Worm (Caenorhabditis elegans): ENCODE results near the gene C09G5.7.

C09G5.7 gene

DNA sequence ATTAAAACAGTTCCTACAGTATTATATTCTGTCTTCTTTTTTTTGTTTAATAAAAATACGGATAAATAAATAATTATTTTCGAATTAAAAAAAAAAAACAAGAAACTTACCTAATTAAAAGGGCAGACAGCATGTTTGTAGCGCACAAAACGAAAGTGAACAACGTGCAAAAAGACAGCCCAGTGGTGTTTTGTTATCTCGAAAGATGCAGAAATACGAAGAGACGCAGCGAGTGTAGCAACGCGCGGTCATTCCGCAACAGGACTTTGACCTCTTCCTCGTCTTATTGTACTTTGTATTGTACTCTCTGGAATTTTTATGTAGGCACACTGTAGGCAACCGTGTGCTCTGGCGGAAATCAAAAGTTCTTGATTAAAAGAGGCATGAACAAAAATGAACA, 21.0 kb upstream of the C09G5.7 start, which contains the start of gene gbh-1 (continued):
- TF ChIP-seq nhr-41 (GFP tag; IDR thresholded peaks at IDR 0.05): no peak
- peak; percentile 59 for TF ChIP-seq hlh-11 (tag; optimal IDR thresholded peaks at IDR 0.05)
- no peak for TF ChIP-seq daf-8 (GFP tag; IDR thresholded peaks at IDR 0.05)
- no peak for TF ChIP-seq zag-1 (tag; optimal IDR thresholded peaks at IDR 0.05)
- 0 out of 2 replicates have a peak, but pooled peaks have one; percentile 22 for TF ChIP-seq php-3 (GFP tag; IDR thresholded peaks at IDR 0.05)
- TF ChIP-seq zip-11 (GFP tag; IDR thresholded peaks at IDR 0.05): no peak
- TF ChIP-seq madf-9 (GFP tag; conservative IDR thresholded peaks at IDR 0.05): peak; percentile 73
- TF ChIP-seq zfp-2 (tag; optimal IDR thresholded peaks at IDR 0.05): no peak
- no peak for TF ChIP-seq set-16 (GFP tag; IDR thresholded peaks at IDR 0.05)
- no peak for TF ChIP-seq lin-13 (GFP tag; optimal IDR thresholded peaks at IDR 0.05)
- no peak for TF ChIP-seq arid-1 (GFP tag; conservative IDR thresholded peaks at IDR 0.05)
- no peak for TF ChIP-seq daf-19 (GFP tag; conservative IDR thresholded peaks at IDR 0.05)
- TF ChIP-seq nhr-28 (tag; optimal IDR thresholded peaks at IDR 0.05): peak; percentile 99
- TF ChIP-seq zip-2 (tag; optimal IDR thresholded peaks at IDR 0.05): no peak
- no peak for TF ChIP-seq daf-16 (GFP tag; optimal IDR thresholded peaks at IDR 0.05)
- peak; percentile 31 for TF ChIP-seq daf-16 (tag; optimal IDR thresholded peaks at IDR 0.05)
- TF ChIP-seq nhr-48 (tag; optimal IDR thresholded peaks at IDR 0.05): peak; percentile 32
- no peak for TF ChIP-seq snpc-1.2 (GFP tag; IDR thresholded peaks at IDR 0.05)
- TF ChIP-seq T20F7.1 (GFP tag; optimal IDR thresholded peaks at IDR 0.05): no peak
- TF ChIP-seq madf-5 (GFP tag; IDR thresholded peaks at IDR 0.05): no peak
- no peak for TF ChIP-seq lin-1 (GFP tag; IDR thresholded peaks at IDR 0.05)
- TF ChIP-seq unc-39 (tag; optimal IDR thresholded peaks at IDR 0.05): no peak
- no peak for TF ChIP-seq nhr-76 (tag; optimal IDR thresholded peaks at IDR 0.05)
- TF ChIP-seq nhr-77 (tag; optimal IDR thresholded peaks at IDR 0.05): no peak
- no peak for TF ChIP-seq nhr-25 (tag; optimal IDR thresholded peaks at IDR 0.05; ENCODE audit: borderline replicate concordance, insufficient read depth)
- no peak for TF ChIP-seq vab-7 (GFP tag; IDR thresholded peaks at IDR 0.05)
- TF ChIP-seq dpl-1 (GFP tag; optimal IDR thresholded peaks at IDR 0.05): no peak
- no peak for TF ChIP-seq ama-1 (optimal IDR thresholded peaks at IDR 0.05)
- TF ChIP-seq pqm-1 (tag; optimal IDR thresholded peaks at IDR 0.05): no peak
- peak in 1 of 2 experiments; percentile 73 for TF ChIP-seq mdl-1 (tag; optimal IDR thresholded peaks at IDR 0.05)
- TF ChIP-seq ceh-82 (tag; optimal IDR thresholded peaks at IDR 0.05): no peak
- TF ChIP-seq jun-1 (tag; optimal IDR thresholded peaks at IDR 0.05): no peak
- TF ChIP-seq nhr-237 (tag; optimal IDR thresholded peaks at IDR 0.05): no peak
- no peak for TF ChIP-seq lin-15B (tag; optimal IDR thresholded peaks at IDR 0.05)
- TF ChIP-seq attf-4 (tag; optimal IDR thresholded peaks at IDR 0.05): no peak
- no peak for TF ChIP-seq ceh-20 (GFP tag; IDR thresholded peaks at IDR 0.05)
- no peak for TF ChIP-seq F10B5.3 (tag; optimal IDR thresholded peaks at IDR 0.05)
- TF ChIP-seq nhr-111 (GFP tag; optimal IDR thresholded peaks at IDR 0.05): no peak
- TF ChIP-seq aly-2 (tag; optimal IDR thresholded peaks at IDR 0.05): no peak
- TF ChIP-seq duxl-1 (tag; optimal IDR thresholded peaks at IDR 0.05; ENCODE audit: poor library complexity): no peak
- TF ChIP-seq pha-4 (GFP tag; IDR thresholded peaks at IDR 0.05): no peak
- no peak for TF ChIP-seq pha-4 (tag; optimal IDR thresholded peaks at IDR 0.05)

DNA sequence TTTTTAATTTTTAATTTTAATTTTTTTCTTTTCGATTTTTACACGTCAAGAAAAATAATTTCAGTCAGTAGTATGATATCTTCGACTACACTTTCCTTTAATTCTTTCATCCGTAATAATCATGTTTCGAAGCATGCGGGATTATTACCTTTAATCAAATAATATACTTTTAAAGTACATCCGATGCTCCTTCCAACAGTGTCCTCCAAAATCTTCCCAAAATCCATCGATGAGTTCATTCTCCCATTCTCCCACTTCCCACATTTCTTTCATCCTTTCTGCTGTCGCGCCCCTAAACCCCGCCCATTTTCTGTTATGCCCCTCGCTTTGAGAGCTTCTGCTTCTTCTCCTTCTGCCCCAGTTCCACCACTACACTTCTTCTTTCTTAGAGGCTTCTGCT, 20.0 kb upstream of the C09G5.7 start, which contains the start of gene lgc-57:
lgc-57 (plus strand) TSS at position 301 of the 400 bp plus-strand sequence.
- TF ChIP-seq snpc-1.2 (GFP tag; IDR thresholded peaks at IDR 0.05): no peak
- no peak for TF ChIP-seq lin-1 (GFP tag; IDR thresholded peaks at IDR 0.05)
- TF ChIP-seq dmd-9 (GFP tag; IDR thresholded peaks at IDR 0.05): no peak
- no peak for TF ChIP-seq nhr-28 (tag; optimal IDR thresholded peaks at IDR 0.05)
- TF ChIP-seq php-3 (GFP tag; IDR thresholded peaks at IDR 0.05): no peak
- TF ChIP-seq ctbp-1 (GFP tag; IDR thresholded peaks at IDR 0.05): no peak
- no peak for TF ChIP-seq mes-2 (tag; optimal IDR thresholded peaks at IDR 0.05; ENCODE audit: poor library complexity, severe bottlenecking)
- TF ChIP-seq ceh-44 (GFP tag; IDR thresholded peaks at IDR 0.05): no peak
- no peak for TF ChIP-seq pha-4 (GFP tag; IDR thresholded peaks at IDR 0.05)
- TF ChIP-seq pha-4 (tag; optimal IDR thresholded peaks at IDR 0.05): no peak
- no peak for TF ChIP-seq unc-130 (GFP tag; optimal IDR thresholded peaks at IDR 0.05)
- TF ChIP-seq zfp-2 (tag; optimal IDR thresholded peaks at IDR 0.05): no peak
- no peak for TF ChIP-seq gei-8 (GFP tag; optimal IDR thresholded peaks at IDR 0.05)
- TF ChIP-seq hlh-30 (tag; optimal IDR thresholded peaks at IDR 0.05; ENCODE audit: insufficient read depth): no peak
- TF ChIP-seq nhr-77 (tag; optimal IDR thresholded peaks at IDR 0.05): no peak
- TF ChIP-seq fos-1 (tag; optimal IDR thresholded peaks at IDR 0.05): no peak
- TF ChIP-seq aha-1 (tag): no peak
- TF ChIP-seq vab-7 (GFP tag; IDR thresholded peaks at IDR 0.05): no peak
- no peak for TF ChIP-seq Y5F2A.4 (GFP tag; optimal IDR thresholded peaks at IDR 0.05)
- TF ChIP-seq mdt-29 (GFP tag; IDR thresholded peaks at IDR 0.05): no peak
- TF ChIP-seq zip-11 (GFP tag; IDR thresholded peaks at IDR 0.05): no peak

All from whole organism, L4 larva.